Worm (Caenorhabditis elegans) whole organism, early embryonic: ENCODE measurements around the gene F56A8.3.

Source experiments
- B0310.2 ChIP-seq: sonication (generic microtip); optimal IDR thresholded peaks from 2 replicates; lab custom pipeline; 2016; ENCODE audit warnings: mild to moderate bottlenecking, missing genetic modification characterization, missing compliant biosample characterization
- aly-1 ChIP-seq: sonication (generic microtip); optimal IDR thresholded peaks from 2 replicates; lab custom pipeline; 2016; ENCODE audit warnings: missing genetic modification characterization, missing compliant biosample characterization
- ama-1 ChIP-seq: fragments of 150-350 bp; optimal IDR thresholded peaks from 2 replicates; lab custom pipeline; 2014
- hmbx-1 ChIP-seq: sonication (generic microtip); optimal IDR thresholded peaks from 2 replicates; lab custom pipeline; 2016; ENCODE audit warnings: mild to moderate bottlenecking, missing genetic modification characterization, missing compliant biosample characterization
- scrt-1 ChIP-seq: fragments of 200-800 bp; sonication (Bioruptor generic); IDR thresholded peaks from 2 replicates; pipeline ENCODE4 v1.3.6; 2022; ENCODE audit warnings: missing genetic modification characterization, missing compliant biosample characterization
- tbx-37 ChIP-seq: fragments of 200-800 bp; sonication (Bioruptor generic); conservative IDR thresholded peaks from 2 replicates; pipeline ENCODE4 v1.3.6; 2022; ENCODE audit warnings: missing genetic modification reagents, missing genetic modification characterization, missing compliant biosample characterization

- TF ChIP-seq B0310.2 (tag; lab: Kevin White, UChicago), result no peak
- TF ChIP-seq tbx-37 (GFP tag; lab: Robert Waterston, UW), result no peak
- TF ChIP-seq ama-1, result no peak
- TF ChIP-seq aly-1, result no peak
- TF ChIP-seq hmbx-1, result no peak
- no peak for TF ChIP-seq scrt-1 (GFP tag; lab: Robert Waterston, UW)
Observed at ce11 chrIII:13305537-13305936, 48.9 kb downstream of the F56A8.3 start.
